Worm (Caenorhabditis elegans) whole organism, L4/young adult: ENCODE data around the gene rrsr-1.

Experiments
- W03F9.2 ChIP-seq: fragments of 150-350 bp; optimal IDR thresholded peaks from 2 replicates; lab custom pipeline; 2014; ENCODE audit warnings: missing biosample characterization, missing genetic modification characterization
- dao-5 ChIP-seq: sonication (generic microtip); optimal IDR thresholded peaks from 2 replicates; lab custom pipeline; 2016; ENCODE audit warnings: missing genotype, missing genetic modification characterization, moderate library complexity, missing compliant biosample characterization
- him-1 ChIP-seq: sonication (generic microtip); optimal IDR thresholded peaks from 2 replicates; lab custom pipeline; 2016; ENCODE audit warnings: missing genotype, missing genetic modification reagents, missing genetic modification characterization, missing compliant biosample characterization

Gene rrsr-1

DNA sequence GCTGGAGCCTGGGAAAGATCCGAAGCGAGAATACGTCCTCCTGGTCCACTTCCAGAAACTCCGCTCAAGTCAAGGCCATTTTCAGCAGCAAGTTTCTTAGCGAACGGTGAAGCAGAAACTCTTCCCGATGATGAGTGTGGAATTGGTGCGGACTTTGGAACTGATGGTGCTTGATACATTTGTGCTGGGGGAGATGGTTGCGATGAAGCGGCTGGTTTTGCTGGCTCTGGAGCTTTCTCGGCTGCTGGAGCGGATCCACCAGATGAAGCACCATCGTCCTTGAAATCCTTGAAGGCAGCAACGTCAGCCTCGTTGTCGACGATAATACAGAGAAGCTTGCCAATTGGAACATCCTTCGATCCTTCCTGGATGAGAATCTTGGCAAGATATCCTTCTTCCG, 21.6 kb upstream of the rrsr-1 start:
- TF ChIP-seq him-1 (tag; lab: Kevin White, UChicago) (no peak), dao-5 (no peak), W03F9.2 (tag; lab: Kevin White, UChicago) (no peak)

DNA sequence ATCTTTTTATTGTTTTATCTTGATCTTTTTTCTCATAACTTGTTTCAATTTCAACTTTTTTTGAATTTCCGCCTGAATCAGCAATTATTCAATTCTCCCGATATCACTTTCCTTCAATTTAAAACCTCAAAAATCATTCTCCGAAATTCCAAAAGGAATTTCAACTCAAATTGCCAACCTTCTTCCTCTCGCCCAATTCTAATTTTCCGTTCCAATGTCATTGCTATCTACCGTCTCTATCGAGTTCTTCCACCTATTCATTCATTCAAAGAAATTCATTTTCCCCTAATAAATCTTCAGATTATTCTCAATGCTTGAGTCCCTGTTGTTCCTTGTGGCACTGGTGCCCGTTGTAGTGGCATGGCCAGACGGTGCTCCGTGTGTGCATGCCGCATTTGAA, 16.0 kb upstream of the rrsr-1 start, which contains the start of gene F23B12.4:
Gene F23B12.4 (plus strand): TSS at position 301 of the 400 bp plus-strand sequence.
- TF ChIP-seq dao-5, result no peak
- TF ChIP-seq W03F9.2 (tag; lab: Kevin White, UChicago), result no peak
- TF ChIP-seq him-1 (tag; lab: Kevin White, UChicago), result no peak

DNA sequence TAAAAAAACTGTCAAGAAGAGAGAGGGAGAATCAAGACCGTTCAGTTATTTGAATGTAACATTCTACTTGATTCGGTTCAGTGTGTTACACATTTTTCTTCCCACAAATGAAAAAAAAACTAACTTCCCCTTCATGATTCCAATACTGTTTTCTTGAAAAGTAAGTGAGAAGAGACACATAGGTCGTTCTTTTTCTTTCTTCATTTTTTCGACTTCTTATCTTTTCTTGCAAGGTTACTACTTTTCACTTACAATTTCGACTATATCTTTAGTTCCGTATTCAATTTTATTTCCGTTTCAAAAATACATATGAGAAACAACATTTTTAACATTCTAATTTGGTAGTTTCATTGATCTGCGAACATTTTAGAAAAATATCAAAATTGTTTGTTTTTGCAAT, 14.4 kb upstream of the rrsr-1 start:
- TF ChIP-seq dao-5 (no peak), W03F9.2 (tag; lab: Kevin White, UChicago) (no peak), him-1 (tag; lab: Kevin White, UChicago) (no peak)

DNA sequence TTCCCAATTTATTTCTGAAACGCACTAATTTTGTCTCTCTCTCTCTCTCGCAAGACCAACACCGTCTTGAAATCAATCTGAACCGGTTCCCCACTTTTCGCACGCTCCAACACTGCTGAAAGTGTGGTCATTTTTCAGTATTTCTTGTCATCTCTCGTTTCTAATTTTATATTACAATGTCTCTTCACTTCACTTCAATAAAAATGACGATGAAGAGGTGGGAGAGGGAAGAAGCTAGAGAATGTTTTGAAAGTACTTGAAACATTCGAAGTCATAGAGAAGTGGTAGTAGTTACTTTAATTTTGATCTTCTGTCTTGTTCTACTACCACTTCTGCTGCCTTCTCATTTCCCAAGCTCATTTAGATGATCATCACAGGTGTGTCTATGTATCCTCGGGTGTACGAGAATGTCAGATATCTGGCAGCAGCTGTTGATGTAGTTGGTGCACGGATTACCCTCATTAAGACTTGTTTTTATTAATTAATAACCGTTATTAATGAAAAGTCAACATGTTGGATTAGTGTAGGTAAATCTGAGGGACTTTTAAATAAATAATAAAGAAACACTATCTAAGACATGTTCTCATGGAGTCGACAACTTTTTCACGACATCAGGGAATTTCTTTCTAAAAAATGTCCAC, 13.4 kb upstream of the rrsr-1 start:
- TF ChIP-seq him-1 (tag; lab: Kevin White, UChicago) (no peak), dao-5 (no peak), W03F9.2 (tag; lab: Kevin White, UChicago) (no peak)

DNA sequence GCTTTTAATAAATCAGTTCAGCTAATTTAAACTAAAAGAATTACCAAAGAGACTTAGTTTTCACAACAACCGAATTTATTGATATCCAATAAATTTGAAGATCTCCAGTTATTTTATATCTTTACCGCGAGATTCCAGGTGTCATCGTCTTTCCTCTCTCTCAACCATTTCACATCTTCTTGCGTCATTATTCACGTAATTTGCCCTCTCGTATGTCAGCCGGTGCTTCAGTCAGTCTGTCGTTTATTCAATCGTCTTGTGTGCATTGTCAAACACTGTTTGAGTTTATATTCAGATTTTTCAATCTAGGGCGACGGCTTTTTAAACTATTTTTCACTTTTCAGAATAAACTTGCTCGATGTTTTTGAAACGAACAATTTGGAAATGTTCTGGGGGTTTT, 12.5 kb upstream of the rrsr-1 start:
- no peak for TF ChIP-seq him-1 (tag; lab: Kevin White, UChicago)
- no peak for TF ChIP-seq dao-5

DNA sequence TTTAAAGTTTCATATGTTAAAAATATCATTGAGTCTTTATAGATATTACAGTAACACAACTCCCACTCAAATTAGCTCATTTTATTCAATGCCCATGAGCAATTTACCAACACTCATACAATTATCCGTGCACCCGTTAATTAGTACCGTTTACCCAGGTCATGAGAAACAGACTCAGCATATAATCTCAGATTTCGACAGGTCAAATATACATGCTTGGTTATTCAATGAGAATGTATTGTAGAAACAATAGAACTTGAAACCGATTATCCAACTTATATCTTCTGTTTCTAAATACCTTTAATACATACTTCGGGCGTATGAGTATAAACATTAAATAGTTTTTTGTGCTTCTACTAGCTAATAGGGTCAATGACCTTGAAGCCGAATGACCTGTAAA, 11.4 kb upstream of the rrsr-1 start:
- TF ChIP-seq W03F9.2 (tag; lab: Kevin White, UChicago) (no peak), dao-5 (no peak), him-1 (tag; lab: Kevin White, UChicago) (no peak)

DNA sequence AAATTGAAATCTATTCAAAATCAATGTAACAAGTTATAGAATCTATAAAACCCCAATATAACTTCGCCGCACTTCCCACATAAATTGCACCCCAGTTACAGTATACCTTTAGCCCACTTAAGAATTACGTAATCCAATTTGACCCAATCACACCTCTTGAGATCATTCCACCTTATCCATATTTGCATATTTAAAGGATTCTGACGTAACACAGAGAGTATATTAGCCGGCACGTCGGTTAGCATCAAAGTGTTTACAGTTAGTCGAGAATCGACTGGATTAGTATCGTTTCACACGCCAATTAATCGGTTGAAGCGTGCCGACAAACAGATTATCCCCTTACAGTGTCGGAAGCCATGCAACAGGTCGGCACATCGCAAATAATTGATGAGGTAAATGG, 8.8 kb upstream of the rrsr-1 start:
- TF ChIP-seq him-1 (tag; lab: Kevin White, UChicago) (no peak), W03F9.2 (tag; lab: Kevin White, UChicago) (no peak)

DNA sequence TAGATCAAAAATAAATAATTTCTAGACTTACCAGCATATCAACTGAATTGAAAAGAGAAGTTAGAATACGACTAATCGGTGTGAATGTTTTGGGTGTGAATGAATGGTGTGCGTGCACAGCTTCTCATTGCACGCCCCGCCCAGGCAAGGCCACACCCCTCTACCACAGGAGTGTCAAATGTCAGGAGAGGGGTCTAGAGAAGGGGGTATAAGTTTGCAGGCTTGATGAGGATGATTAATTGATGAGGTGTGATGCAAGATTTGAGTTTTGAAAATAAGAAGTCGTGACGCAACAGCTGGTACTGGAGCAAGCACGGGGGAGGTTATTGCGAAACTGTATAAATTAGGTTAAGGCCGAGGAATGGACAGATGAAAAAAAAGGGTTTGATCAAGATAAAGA, 7.5 kb upstream of the rrsr-1 start, which contains the start of gene egl-1:
Gene egl-1 (minus strand): TSS at position 101 of the 400 bp plus-strand sequence.
- TF ChIP-seq W03F9.2 (tag; lab: Kevin White, UChicago) (no peak), him-1 (tag; lab: Kevin White, UChicago) (no peak), dao-5 (no peak)

DNA sequence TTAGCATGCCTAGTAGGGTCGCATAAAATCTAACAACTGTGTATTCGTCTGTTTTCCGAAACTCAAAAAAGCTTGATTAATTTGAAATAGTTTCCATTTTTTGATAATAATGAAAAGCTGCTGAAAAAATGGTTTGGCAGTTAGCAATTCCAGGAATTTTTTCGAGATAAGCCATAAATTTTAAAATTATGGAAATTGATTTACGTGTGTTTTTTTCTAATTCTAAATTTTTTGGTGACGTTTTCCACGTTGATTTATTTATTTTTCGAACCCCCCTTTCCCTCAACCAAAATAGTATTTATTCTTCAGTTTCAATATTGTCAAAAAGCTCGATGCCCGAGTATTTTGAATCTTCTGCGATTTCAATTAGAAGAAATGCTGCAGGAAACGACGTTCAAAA, 4.1 kb upstream of the rrsr-1 start, which contains the start of gene F23B12.1:
Gene F23B12.1 (plus strand): TSS at position 301 of the 400 bp plus-strand sequence.
- TF ChIP-seq him-1 (tag; lab: Kevin White, UChicago) (no peak), dao-5 (no peak), W03F9.2 (tag; lab: Kevin White, UChicago) (no peak)

DNA sequence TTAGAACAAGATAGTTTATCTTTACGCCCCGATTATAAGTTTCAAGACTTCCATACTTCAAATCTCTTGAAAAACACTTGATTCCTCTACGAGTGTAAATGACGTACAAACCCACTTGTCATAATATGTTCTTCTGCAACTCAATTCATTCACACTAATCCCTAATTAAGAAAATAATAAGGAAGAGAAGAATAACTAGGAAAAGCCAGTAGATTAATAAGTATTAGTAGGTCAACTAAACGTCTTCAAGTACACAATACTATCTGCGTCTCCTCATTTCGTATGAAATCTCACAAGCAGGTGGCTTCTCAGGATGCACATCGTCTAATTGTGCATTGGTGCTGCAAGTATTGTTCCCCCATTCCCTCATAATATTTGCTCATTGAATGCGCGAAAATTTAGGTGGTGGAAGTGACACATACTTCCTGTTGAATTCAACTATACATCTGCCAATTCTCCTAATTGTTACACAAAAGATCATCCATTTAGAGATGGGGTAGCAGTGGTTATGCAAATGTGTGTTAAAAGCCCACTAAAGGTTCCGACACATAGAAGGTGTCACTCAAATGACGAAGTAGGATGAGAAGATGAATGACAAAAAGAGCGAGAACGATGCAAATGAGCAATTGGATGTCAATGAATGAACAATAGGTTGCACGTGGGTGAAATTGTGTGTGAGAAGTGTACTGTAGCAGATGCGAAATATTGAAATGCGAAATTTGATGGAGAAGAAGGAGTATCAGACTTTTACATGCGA, 2.4 kb upstream of the rrsr-1 start:
- TF ChIP-seq W03F9.2 (tag; lab: Kevin White, UChicago) (no peak), dao-5 (no peak), him-1 (tag; lab: Kevin White, UChicago) (no peak)

DNA sequence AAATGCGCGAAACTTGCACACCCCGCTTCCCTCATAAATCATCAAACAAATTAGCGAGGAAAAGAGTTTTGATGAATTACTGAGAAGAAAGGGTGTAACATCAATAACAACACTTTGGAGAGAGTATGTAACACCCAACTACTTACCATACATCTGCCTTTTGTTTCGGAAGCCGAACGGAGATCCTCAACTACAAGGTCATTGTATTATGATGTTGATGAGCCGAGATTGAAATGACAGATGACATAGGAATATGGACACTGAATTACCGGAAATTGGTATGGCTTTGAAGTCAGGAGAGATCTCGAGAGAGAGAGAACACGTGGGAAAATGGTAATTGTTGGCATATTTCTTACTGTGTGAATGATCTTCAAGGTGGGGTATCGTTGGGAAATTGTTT, 1.2 kb upstream of the rrsr-1 start:
- TF ChIP-seq dao-5 (no peak), W03F9.2 (tag; lab: Kevin White, UChicago) (no peak), him-1 (tag; lab: Kevin White, UChicago) (no peak)

DNA sequence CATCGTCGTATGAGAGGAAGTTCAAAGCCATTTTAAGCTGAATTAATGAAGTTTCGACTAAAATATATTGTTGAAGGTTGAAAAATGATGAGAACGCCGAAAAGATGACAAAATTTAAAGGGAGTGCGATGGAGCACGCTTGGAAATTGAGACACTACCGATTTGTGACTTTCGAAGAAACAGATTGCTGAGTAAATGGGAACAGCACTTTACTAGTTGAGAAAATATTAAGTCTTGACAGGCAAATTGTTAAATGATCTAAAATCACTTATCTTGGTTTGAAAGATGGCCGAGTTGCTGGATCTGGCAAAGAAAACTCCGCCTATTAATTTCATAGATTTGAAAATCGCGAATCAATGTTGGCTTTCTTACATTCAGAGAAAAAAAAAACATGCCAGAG, 1.5 kb downstream of the rrsr-1 start, which contains the start of gene rpoa-12:
Gene rpoa-12 (minus strand): TSS at position 37 of the 400 bp plus-strand sequence.
- TF ChIP-seq W03F9.2 (tag; lab: Kevin White, UChicago) (no peak), dao-5 (no peak), him-1 (tag; lab: Kevin White, UChicago) (no peak)

DNA sequence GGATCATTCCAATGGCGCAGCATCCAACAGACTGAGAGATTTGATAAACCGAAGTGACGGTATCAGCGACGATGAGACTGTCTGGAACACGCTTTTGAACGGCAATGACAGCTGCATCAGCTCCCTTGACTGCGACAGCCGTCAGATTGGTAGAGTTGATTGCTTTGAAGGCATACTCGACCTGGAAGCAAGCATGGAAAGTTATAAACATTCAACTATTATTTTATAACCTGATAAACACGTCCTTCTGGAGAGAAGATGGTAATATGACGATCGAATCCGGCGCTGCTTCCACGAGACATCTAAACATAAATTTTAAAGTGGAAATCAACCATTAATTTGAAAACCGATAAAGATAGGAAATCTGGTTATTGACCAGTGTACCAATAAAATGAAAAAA, 2.5 kb downstream of the rrsr-1 start, which contains the start of gene pas-1:
Gene pas-1 (minus strand): TSS at position 302 of the 400 bp plus-strand sequence.
- no peak for TF ChIP-seq W03F9.2 (tag; lab: Kevin White, UChicago)

DNA sequence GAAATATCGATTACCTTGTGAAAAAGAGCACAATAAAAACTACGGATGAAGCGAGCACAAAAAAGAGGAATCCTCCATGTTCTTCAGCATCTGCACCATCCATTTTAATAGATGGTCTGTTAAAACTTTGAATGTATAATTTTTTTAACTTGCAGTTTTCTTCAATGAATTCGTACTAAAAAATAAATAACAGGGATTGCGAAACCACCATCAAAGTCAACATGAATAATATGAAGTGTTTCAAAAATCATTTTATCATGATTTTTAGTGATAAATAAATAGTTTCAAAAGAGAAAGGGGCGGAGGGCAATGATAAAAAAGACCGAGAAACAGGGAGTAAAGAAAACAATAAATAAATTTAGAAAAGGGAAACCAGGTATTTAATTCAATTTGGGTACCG, 3.5 kb downstream of the rrsr-1 start, which contains the start of gene dhs-22:
Gene dhs-22 (minus strand): TSS at position 116 of the 400 bp plus-strand sequence.
- TF ChIP-seq him-1 (tag; lab: Kevin White, UChicago) (no peak), W03F9.2 (tag; lab: Kevin White, UChicago) (no peak), dao-5 (no peak)
